Fruit fly (Drosophila melanogaster) whole organism, prepupa: ENCODE data around the gene SecCl.

Experiments used
- Blimp-1 ChIP-seq: fragments of 200-800 bp; sonication (Bioruptor generic); optimal IDR thresholded peaks from 3 replicates; lab custom pipeline; 2017; ENCODE audit warnings: missing biosample characterization, missing genetic modification characterization, mild to moderate bottlenecking, moderate library complexity, missing genetic modification reagents
- CG10669 ChIP-seq: fragments of 200-800 bp; sonication (Bioruptor generic); optimal IDR thresholded peaks from 3 replicates; lab custom pipeline; 2018; ENCODE audit warnings: missing biosample characterization, mild to moderate bottlenecking, missing genetic modification characterization, moderate library complexity
- CG11762 ChIP-seq: fragments of 200-800 bp; sonication (Bioruptor generic); optimal IDR thresholded peaks from 3 replicates; lab custom pipeline; 2016; ENCODE audit warnings: missing biosample characterization, missing genetic modification characterization; ENCODE audit not compliant: insufficient read depth
- CG11902 ChIP-seq: fragments of 200-800 bp; sonication (Bioruptor generic); optimal IDR thresholded peaks from 3 replicates; lab custom pipeline; 2016; ENCODE audit warnings: missing biosample characterization, missing genetic modification characterization
- CG15336 ChIP-seq: fragments of 200-800 bp; sonication (Bioruptor generic); IDR thresholded peaks from 2 replicates; pipeline ENCODE4 v1.3.6; 2022; ENCODE audit warnings: missing biosample characterization, missing genetic modification characterization
- CG3032 ChIP-seq: fragments of 200-800 bp; optimal IDR thresholded peaks from 2 replicates; lab custom pipeline; 2019; ENCODE audit warnings: missing biosample characterization, mild to moderate bottlenecking, missing genetic modification characterization, moderate library complexity
- CG32006 ChIP-seq: fragments of 200-800 bp; sonication (Bioruptor generic); optimal IDR thresholded peaks from 3 replicates; lab custom pipeline; 2017; ENCODE audit warnings: missing biosample characterization, mild to moderate bottlenecking, missing genetic modification characterization
- CG34406 ChIP-seq: fragments of 200-800 bp; sonication (Bioruptor generic); optimal IDR thresholded peaks from 3 replicates; lab custom pipeline; 2016; ENCODE audit warnings: missing biosample characterization, missing genetic modification characterization
- CG4318 ChIP-seq: fragments of 200-800 bp; sonication (Bioruptor generic); optimal IDR thresholded peaks from 3 replicates; lab custom pipeline; 2017; ENCODE audit warnings: missing biosample characterization, mild to moderate bottlenecking, missing genetic modification characterization
- CG6163 ChIP-seq: fragments of 200-800 bp; sonication (Bioruptor generic); IDR thresholded peaks from 3 replicates; pipeline ENCODE4 v1.3.6; 2022; ENCODE audit warnings: missing biosample characterization, missing genetic modification characterization
- CG6276 ChIP-seq: fragments of 200-800 bp; sonication (Bioruptor generic); optimal IDR thresholded peaks from 2 replicates; lab custom pipeline; 2017; ENCODE audit warnings: missing biosample characterization, mild to moderate bottlenecking, missing genetic modification characterization
- CG6792 ChIP-seq: fragments of 200-800 bp; sonication (Bioruptor generic); optimal IDR thresholded peaks from 3 replicates; lab custom pipeline; 2016; ENCODE audit warnings: missing biosample characterization, missing genetic modification characterization
- CG6808 ChIP-seq: fragments of 200-800 bp; sonication (Bioruptor generic); optimal IDR thresholded peaks from 3 replicates; lab custom pipeline; 2017; ENCODE audit warnings: missing biosample characterization, missing genetic modification characterization, mild to moderate bottlenecking, moderate library complexity, missing genetic modification reagents
- CG6854 ChIP-seq: fragments of 200-800 bp; sonication (Bioruptor generic); optimal IDR thresholded peaks from 2 replicates; lab custom pipeline; 2017; ENCODE audit warnings: missing biosample characterization, mild to moderate bottlenecking, missing genetic modification characterization
- CG7368 ChIP-seq: fragments of 200-800 bp; sonication (Bioruptor generic); optimal IDR thresholded peaks from 3 replicates; lab custom pipeline; 2016; ENCODE audit warnings: missing biosample characterization, missing genetic modification characterization
- CG8119 ChIP-seq: fragments of 200-800 bp; sonication (Bioruptor generic); IDR thresholded peaks from 3 replicates; pipeline ENCODE4 v1.3.6; 2022; ENCODE audit warnings: missing biosample characterization, missing genetic modification characterization
- CG8319 ChIP-seq: fragments of 200-800 bp; sonication (Bioruptor generic); optimal IDR thresholded peaks from 3 replicates; lab custom pipeline; 2016; ENCODE audit warnings: missing biosample characterization, missing genetic modification characterization
- CG8632 ChIP-seq: fragments of 200-800 bp; sonication (Bioruptor generic); optimal IDR thresholded peaks from 3 replicates; lab custom pipeline; 2016; ENCODE audit warnings: missing biosample characterization, missing genetic modification characterization
- CG9139 ChIP-seq: fragments of 200-800 bp; sonication (Bioruptor generic); optimal IDR thresholded peaks from 3 replicates; lab custom pipeline; 2017; ENCODE audit warnings: missing biosample characterization, mild to moderate bottlenecking, missing genetic modification characterization
- Eip78C ChIP-seq: fragments of 200-800 bp; sonication (Bioruptor generic); peaks from one replicate; lab custom pipeline; 2016; ENCODE audit warnings: missing biosample characterization, missing genetic modification characterization
- Eip93F ChIP-seq: fragments of 200-800 bp; sonication (Bioruptor generic); optimal IDR thresholded peaks from 2 replicates; lab custom pipeline; 2016; ENCODE audit warnings: missing biosample characterization, mild to moderate bottlenecking, missing genetic modification characterization
- Ets96B ChIP-seq: fragments of 200-800 bp; optimal IDR thresholded peaks from 2 replicates; lab custom pipeline; 2019; ENCODE audit warnings: missing biosample characterization, mild to moderate bottlenecking, missing genetic modification characterization, moderate library complexity
- Gug ChIP-seq: fragments of 200-800 bp; sonication (Bioruptor generic); IDR thresholded peaks from 2 replicates; pipeline ENCODE4 v1.3.6; 2022; ENCODE audit warnings: missing biosample characterization, missing genetic modification characterization
- Hr38 ChIP-seq: sonication (Bioruptor generic); optimal IDR thresholded peaks from 2 replicates; lab custom pipeline; 2016; ENCODE audit warnings: missing biosample characterization, missing genetic modification characterization
- Hr4 ChIP-seq: fragments of 200-800 bp; sonication (Bioruptor generic); optimal IDR thresholded peaks from 3 replicates; lab custom pipeline; 2016; ENCODE audit warnings: missing biosample characterization, missing genetic modification characterization
- Lpt ChIP-seq: fragments of 200-800 bp; sonication (Bioruptor generic); optimal IDR thresholded peaks from 3 replicates; lab custom pipeline; 2016; ENCODE audit warnings: missing biosample characterization, missing genetic modification characterization
- Met ChIP-seq: fragments of 200-800 bp; sonication (Bioruptor generic); optimal IDR thresholded peaks from 3 replicates; lab custom pipeline; 2016; ENCODE audit warnings: missing biosample characterization, missing genetic modification characterization
- Smox ChIP-seq: fragments of 200-800 bp; sonication (Bioruptor generic); optimal IDR thresholded peaks from 3 replicates; lab custom pipeline; 2016; ENCODE audit warnings: missing biosample characterization, missing genetic modification characterization
- Sox102F ChIP-seq: fragments of 200-800 bp; sonication (Bioruptor generic); optimal IDR thresholded peaks from 2 replicates; lab custom pipeline; 2016; ENCODE audit warnings: missing biosample characterization, mild to moderate bottlenecking, missing genetic modification characterization
- Sox15 ChIP-seq: fragments of 200-800 bp; sonication (Bioruptor generic); optimal IDR thresholded peaks from 3 replicates; lab custom pipeline; 2016; ENCODE audit warnings: missing biosample characterization, missing genetic modification characterization
- achi ChIP-seq: fragments of 200-800 bp; sonication (Bioruptor generic); optimal IDR thresholded peaks from 3 replicates; lab custom pipeline; 2016; ENCODE audit warnings: missing biosample characterization, missing genetic modification characterization
- cyc ChIP-seq: fragments of 200-800 bp; sonication (Bioruptor generic); optimal IDR thresholded peaks from 3 replicates; lab custom pipeline; 2016; ENCODE audit warnings: missing biosample characterization, missing genetic modification characterization
- dac ChIP-seq: fragments of 200-800 bp; sonication (Bioruptor generic); optimal IDR thresholded peaks from 2 replicates; lab custom pipeline; 2017; ENCODE audit warnings: missing biosample characterization, mild to moderate bottlenecking, missing genetic modification characterization
- dsx ChIP-seq: fragments of 200-800 bp; optimal IDR thresholded peaks from 3 replicates; lab custom pipeline; 2019; ENCODE audit warnings: missing biosample characterization, mild to moderate bottlenecking, missing genetic modification characterization, moderate library complexity; ENCODE audit not compliant: poor library complexity, severe bottlenecking
- eg ChIP-seq: fragments of 200-800 bp; sonication (Bioruptor generic); IDR thresholded peaks from 3 replicates; pipeline ENCODE4 v1.3.6; 2022; ENCODE audit warnings: missing biosample characterization, missing genetic modification characterization
- esn ChIP-seq: fragments of 200-800 bp; sonication (Bioruptor generic); optimal IDR thresholded peaks from 2 replicates; lab custom pipeline; 2016; ENCODE audit warnings: missing biosample characterization, mild to moderate bottlenecking, missing genetic modification characterization, moderate library complexity
- fd59A ChIP-seq: fragments of 200-800 bp; sonication (Bioruptor generic); optimal IDR thresholded peaks from 2 replicates; lab custom pipeline; 2017; ENCODE audit warnings: missing biosample characterization, mild to moderate bottlenecking, missing genetic modification characterization, missing genetic modification reagents
- fd85E ChIP-seq: fragments of 200-800 bp; sonication (Bioruptor generic); optimal IDR thresholded peaks from 3 replicates; lab custom pipeline; 2016; ENCODE audit warnings: missing biosample characterization, missing genetic modification characterization
- fkh ChIP-seq: fragments of 200-800 bp; sonication (Bioruptor generic); optimal IDR thresholded peaks from 3 replicates; lab custom pipeline; 2017; ENCODE audit warnings: missing biosample characterization, mild to moderate bottlenecking, missing genetic modification characterization, moderate library complexity
- salr ChIP-seq, 2 experiments: fragments of 200-800 bp; sonication (Bioruptor generic); optimal IDR thresholded peaks; 3 replicates each; lab custom pipeline; 2016 to 2018; ENCODE audit warnings: missing biosample characterization in 2 of 2, missing genetic modification characterization in 2 of 2, mild to moderate bottlenecking in 1 of 2
- spab ChIP-seq: fragments of 200-800 bp; sonication (Bioruptor generic); optimal IDR thresholded peaks from 2 replicates; lab custom pipeline; 2017; ENCODE audit warnings: missing biosample characterization, mild to moderate bottlenecking, missing genetic modification characterization, missing genetic modification reagents
- ss ChIP-seq, 2 experiments: fragments of 200-800 bp; sonication (Bioruptor generic); optimal IDR thresholded peaks; 2 replicates in 1 of 2; 3 replicates in 1 of 2; lab custom pipeline; 2017 to 2018; ENCODE audit warnings: mild to moderate bottlenecking in 2 of 2, missing biosample characterization in 2 of 2, missing genetic modification characterization in 2 of 2, moderate library complexity in 1 of 2
- vri ChIP-seq: fragments of 200-800 bp; sonication (Bioruptor generic); optimal IDR thresholded peaks from 3 replicates; lab custom pipeline; 2016; ENCODE audit warnings: missing biosample characterization, mild to moderate bottlenecking, missing genetic modification characterization

Gene SecCl

DNA sequence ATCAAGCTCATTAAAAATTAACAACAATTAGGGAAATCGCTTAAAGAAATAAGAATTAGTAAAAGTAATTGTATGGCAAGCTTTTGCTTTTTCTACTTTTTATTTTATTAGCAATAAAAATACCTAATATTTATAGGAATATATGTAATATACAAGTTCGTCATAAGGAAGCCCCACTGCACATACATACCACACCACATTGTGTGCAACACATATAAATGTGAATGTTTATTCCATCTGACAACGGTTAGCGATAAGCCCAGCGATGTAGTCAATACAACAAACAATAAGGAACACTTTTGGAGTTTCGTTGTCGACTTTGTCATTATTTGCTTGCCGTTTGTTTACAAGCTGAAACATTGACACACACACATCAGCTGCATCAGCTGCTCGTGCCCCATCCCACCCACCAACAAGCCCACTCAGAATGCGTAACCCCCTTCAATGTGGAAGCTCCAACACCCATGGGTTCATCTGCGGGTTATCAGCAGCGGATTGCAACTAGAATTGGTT is 15.4 kb downstream of the SecCl start (continued):
- TF ChIP-seq ss (GFP tag; optimal IDR thresholded peaks at IDR 0.05; lab: Kevin White, UChicago) (peak in 1 of 2 experiments; percentile 80), Smox (GFP tag; lab: Kevin White, UChicago) (peak; percentile 66), Ets96B (tag; lab: Kevin White, UChicago) (peak; percentile 21), CG11902 (GFP tag; lab: Kevin White, UChicago) (no peak), CG15336 (GFP tag; lab: Robert Waterston, UW) (peak; percentile 53; the same call in 1 of the 2 replicates), CG4318 (GFP tag; lab: Kevin White, UChicago) (peak; percentile 8), Eip78C (GFP tag; lab: Kevin White, UChicago) (peak; percentile 70), CG10669 (GFP tag; lab: Kevin White, UChicago) (peak; percentile 50), Hr4 (peak; percentile 62)
- TF ChIP-seq, all 60 proteins: peak for 49

DNA sequence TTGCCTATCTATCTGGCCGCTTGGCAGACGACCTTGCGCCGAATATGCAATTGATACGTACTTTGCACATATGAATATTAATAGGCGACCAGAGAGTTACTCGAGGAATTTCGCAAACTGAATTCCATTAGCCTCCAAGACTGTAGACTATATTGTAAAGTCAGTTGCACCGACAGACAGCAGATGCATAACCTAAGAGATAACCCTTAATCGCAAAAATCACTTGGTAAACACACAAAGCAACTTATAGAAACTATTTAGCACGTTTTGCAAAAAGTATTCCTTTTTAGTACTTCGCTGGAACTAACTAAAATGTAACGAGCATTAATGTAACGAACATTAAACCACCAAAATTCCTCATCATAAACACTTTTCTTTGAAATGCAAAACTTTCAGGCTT is 16.2 kb downstream of the SecCl start, which contains the start of gene CG6333:
CG6333 (minus strand) TSS at position 101 of the 400 bp plus-strand sequence.
- TF ChIP-seq fd59A (GFP tag; lab: Kevin White, UChicago), result no peak
- TF ChIP-seq Lpt (GFP tag; lab: Kevin White, UChicago), result no peak
- no peak for TF ChIP-seq CG11762 (GFP tag; lab: Kevin White, UChicago)
- no peak for TF ChIP-seq achi (GFP tag; lab: Kevin White, UChicago)

DNA sequence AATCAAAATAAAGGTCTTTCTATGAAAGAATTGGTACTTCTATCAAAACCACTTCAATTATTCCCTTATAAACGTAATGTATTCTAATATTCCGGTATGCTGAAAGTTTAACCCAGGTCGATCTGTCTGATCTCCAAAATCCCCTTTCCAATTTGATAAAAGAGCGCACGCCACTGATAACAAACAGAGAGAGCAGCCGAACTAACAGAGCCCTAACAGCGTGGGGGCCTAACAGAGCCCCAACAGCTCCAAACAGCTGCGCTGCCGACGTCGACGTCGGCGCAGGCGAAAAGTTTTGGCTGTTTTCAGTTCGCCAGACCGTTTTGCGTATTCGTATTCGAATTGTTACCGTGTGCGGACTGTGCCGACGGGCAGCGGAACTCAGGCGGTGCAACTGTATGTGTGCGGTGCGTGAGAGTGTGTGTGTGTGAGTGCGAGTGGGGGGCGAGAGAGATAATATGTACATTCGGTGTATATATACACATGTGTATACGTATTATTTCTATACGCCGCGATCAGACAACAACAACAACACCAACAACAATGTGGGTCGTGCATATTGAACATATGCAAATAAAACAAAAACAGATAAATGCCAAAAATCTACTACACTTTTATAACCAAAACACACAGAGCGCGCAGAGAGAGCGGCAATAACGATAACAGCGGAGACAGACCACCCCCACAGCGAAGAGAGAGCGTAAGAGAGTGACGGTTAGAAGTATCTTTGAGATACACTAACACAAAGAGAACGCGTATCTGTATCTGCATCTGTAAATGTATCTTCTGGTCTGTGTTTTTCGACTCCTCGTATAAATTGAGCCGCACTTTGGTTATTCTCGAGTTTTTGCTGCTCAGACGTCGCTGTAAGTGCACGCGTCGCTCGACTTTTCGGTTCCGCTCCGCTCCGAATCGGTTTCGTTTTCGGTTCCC is 17.1 kb downstream of the SecCl start, which contains the start of gene Oatp74D:
Oatp74D (plus strand) TSS at position 325 of the 933 bp plus-strand sequence.
- TF ChIP-seq Blimp-1 (GFP tag; lab: Kevin White, UChicago), result peak; percentile 62
- TF ChIP-seq CG8632 (GFP tag; lab: Kevin White, UChicago), result peak; percentile 63
- TF ChIP-seq Sox15 (GFP tag; lab: Kevin White, UChicago), result peak; percentile 11
- no peak for TF ChIP-seq fd85E
- peak; percentile 78 for TF ChIP-seq CG8119 (GFP tag; lab: Robert Waterston, UW)
- peak; percentile 36 for TF ChIP-seq Ets96B (tag; lab: Kevin White, UChicago)
- no peak for TF ChIP-seq spab
- peak; percentile 39 for TF ChIP-seq CG32006
- TF ChIP-seq CG6276 (GFP tag; lab: Kevin White, UChicago), result peak; percentile 31
- TF ChIP-seq Eip78C (GFP tag; lab: Kevin White, UChicago), result peak; percentile 90
- TF ChIP-seq CG6854 (GFP tag; lab: Kevin White, UChicago), result peak; percentile 64
- peak; percentile 46 for TF ChIP-seq CG6792 (GFP tag; lab: Kevin White, UChicago)
- TF ChIP-seq Met (GFP tag; lab: Kevin White, UChicago), result peak; percentile 80
- TF ChIP-seq CG11762 (GFP tag; lab: Kevin White, UChicago), result no peak
- no peak for TF ChIP-seq Gug
- peak; percentile 79 for TF ChIP-seq eg (GFP tag; lab: Robert Waterston, UW)
- peak; percentile 47 for TF ChIP-seq CG7368 (GFP tag; lab: Kevin White, UChicago)
- no peak for TF ChIP-seq Hr38 (GFP tag; lab: Kevin White, UChicago)
- TF ChIP-seq fkh (GFP tag; lab: Kevin White, UChicago), result peak; percentile 99
- TF ChIP-seq CG9139 (GFP tag; lab: Kevin White, UChicago), result peak; percentile 17
- TF ChIP-seq achi (GFP tag; lab: Kevin White, UChicago), result peak; percentile 49
- TF ChIP-seq dsx (GFP tag; lab: Kevin White, UChicago), result peak; percentile 45
- TF ChIP-seq CG6163, result peak; percentile 64; the same call in 2 of the 3 replicates
- peak; percentile 77 for TF ChIP-seq esn
- TF ChIP-seq cyc (GFP tag; lab: Kevin White, UChicago), result peak; percentile 56
- TF ChIP-seq Eip93F (GFP tag; lab: Kevin White, UChicago), result peak; percentile 83
- peak in 1 of 2 experiments; percentile 47 for TF ChIP-seq salr (GFP tag; optimal IDR thresholded peaks at IDR 0.05; lab: Kevin White, UChicago)
- TF ChIP-seq CG3032 (tag; lab: Kevin White, UChicago), result no peak
- peak; percentile 71 for TF ChIP-seq Sox102F (GFP tag; lab: Kevin White, UChicago)
- no peak for TF ChIP-seq dac
- no peak for TF ChIP-seq CG6808 (GFP tag; lab: Kevin White, UChicago)
- TF ChIP-seq CG8319 (GFP tag; lab: Kevin White, UChicago), result peak; percentile 8
- peak; percentile 56 for TF ChIP-seq CG34406
- peak; percentile 67 for TF ChIP-seq CG15336 (GFP tag; lab: Robert Waterston, UW)
- TF ChIP-seq fd59A (GFP tag; lab: Kevin White, UChicago), result no peak
- TF ChIP-seq vri, result peak; percentile 60
